Fruit fly (Drosophila melanogaster) whole organism, adult: Measurements from ENCODE around the gene GstD3.

Experiments used
- CG1620 ChIP-seq: fragments of 200-800 bp; sonication (Bioruptor generic); optimal IDR thresholded peaks from 2 replicates; lab custom pipeline; 2016; ENCODE audit warnings: missing biosample characterization, missing genetic modification characterization
- Clk ChIP-seq: fragments of 200-800 bp; sonication (Bioruptor generic); optimal IDR thresholded peaks from 2 replicates; lab custom pipeline; 2017; ENCODE audit warnings: missing biosample characterization, missing genetic modification characterization
- cic ChIP-seq: fragments of 200-800 bp; sonication (Bioruptor generic); optimal IDR thresholded peaks from 2 replicates; lab custom pipeline; 2017; ENCODE audit warnings: missing biosample characterization, mild to moderate bottlenecking, missing genetic modification characterization, moderate library complexity
- toe ChIP-seq: fragments of 200-800 bp; sonication (Bioruptor generic); optimal IDR thresholded peaks from 2 replicates; lab custom pipeline; 2016; ENCODE audit warnings: missing biosample characterization, missing genetic modification characterization

dm6 chr3R:12378200-12378599 lies 5.3 kb downstream of the GstD3 start, which contains the start of gene GstD7:
- TF ChIP-seq toe (GFP tag; lab: Kevin White, UChicago) = no peak
- no peak for TF ChIP-seq cic (GFP tag; lab: Kevin White, UChicago)
- no peak for TF ChIP-seq CG1620 (GFP tag; lab: Kevin White, UChicago)
- no peak for TF ChIP-seq Clk
